Fruit fly (Drosophila melanogaster) whole organism: ENCODE results near the gene CG32024.

ENCODE experiments used
- CG8478 ChIP-seq: fragments of >200 bp; optimal IDR thresholded peaks from 2 replicates; lab custom pipeline; 2018; ENCODE audit warnings: inconsistent platforms
- Dll ChIP-seq: fragments of >200 bp; optimal IDR thresholded peaks from 2 replicates; lab custom pipeline; 2017
- EcR ChIP-seq, 2 experiments: fragments of >200 bp; optimal IDR thresholded peaks; 2 replicates each; lab custom pipeline; 2017; ENCODE audit warnings: missing biosample characterization in 2 of 2, missing genetic modification characterization in 2 of 2, missing genetic modification reagents in 2 of 2
- pan ChIP-seq: fragments of >200 bp; optimal IDR thresholded peaks from 2 replicates; lab custom pipeline; 2017
- psq ChIP-seq: fragments of >200 bp; optimal IDR thresholded peaks from 2 replicates; lab custom pipeline; 2017
- usp ChIP-seq: fragments of >200 bp; optimal IDR thresholded peaks from 2 replicates; lab custom pipeline; 2017; ENCODE audit warnings: missing biosample characterization, missing genetic modification characterization, mixed read lengths

The CG32024 gene

DNA sequence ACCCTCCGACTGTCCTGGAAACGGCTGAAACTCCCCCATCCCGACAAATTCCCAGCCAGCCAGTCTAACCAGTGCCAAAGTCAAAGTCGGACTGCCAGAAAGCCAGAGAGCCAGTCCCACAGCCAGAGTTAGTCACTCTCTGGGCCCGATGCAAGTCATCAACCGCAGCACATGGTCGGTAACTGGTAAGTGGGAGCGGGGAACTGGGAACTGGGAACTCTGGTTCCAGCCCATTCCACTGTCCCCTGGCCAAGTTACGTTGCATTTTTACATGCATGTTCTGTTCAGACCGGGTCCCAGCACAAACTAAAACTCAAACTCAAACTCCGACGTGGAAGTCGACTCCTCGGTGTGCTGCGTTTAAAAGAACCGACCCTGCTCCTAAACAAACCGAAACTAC is 31.7 kb downstream of the CG32024 start:
- TF ChIP-seq CG8478 (lab: Kevin White, UChicago) (no peak), psq (lab: Kevin White, UChicago) (no peak), EcR (GFP tag; optimal IDR thresholded peaks at IDR 0.05; lab: Kevin White, UChicago) (peak in 1 of 2 experiments; percentile 83), pan (lab: Kevin White, UChicago) (no peak)

DNA sequence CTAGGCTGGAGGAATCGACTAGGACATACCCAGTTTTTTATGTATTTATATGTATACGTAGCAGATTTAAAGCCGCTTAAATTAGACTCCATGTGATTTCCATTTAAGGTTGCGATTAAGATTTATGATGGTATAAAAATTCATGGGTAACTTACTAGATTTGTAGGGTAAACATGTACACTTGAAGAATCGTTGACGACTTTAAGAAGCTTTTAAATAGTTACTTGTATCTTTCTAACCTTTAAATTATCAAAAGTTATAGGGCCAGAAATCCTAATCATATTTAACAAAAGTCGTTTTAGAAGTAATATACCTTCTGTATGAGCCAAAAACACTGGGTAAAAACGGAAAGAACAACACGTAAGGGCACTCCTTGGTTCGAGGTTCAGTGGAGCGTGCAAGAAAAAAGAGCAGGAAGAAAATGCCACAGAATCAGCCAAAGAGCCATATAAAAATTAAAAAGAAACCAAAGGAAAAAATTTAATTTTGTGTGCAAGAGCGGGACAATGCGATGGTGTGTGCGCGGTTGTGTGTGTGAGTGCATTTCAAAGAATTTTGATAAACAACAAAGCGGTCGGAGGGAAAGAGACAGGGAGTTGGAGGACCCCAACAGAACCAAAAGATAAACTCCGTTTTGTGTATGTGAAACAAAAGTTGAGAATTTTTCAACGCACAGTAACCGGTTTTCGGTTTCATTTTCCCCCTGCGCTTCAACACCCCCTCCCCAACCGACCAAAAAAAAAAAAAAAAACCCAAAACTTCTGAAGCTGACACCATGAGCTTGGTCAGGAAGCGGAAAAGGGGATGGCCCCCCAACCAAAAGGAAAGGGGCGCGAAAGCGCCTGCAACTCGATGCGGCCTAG is 32.4 kb downstream of the CG32024 start:
- TF ChIP-seq pan (lab: Kevin White, UChicago), result peak; percentile 88
- TF ChIP-seq CG8478 (lab: Kevin White, UChicago), result no peak

DNA sequence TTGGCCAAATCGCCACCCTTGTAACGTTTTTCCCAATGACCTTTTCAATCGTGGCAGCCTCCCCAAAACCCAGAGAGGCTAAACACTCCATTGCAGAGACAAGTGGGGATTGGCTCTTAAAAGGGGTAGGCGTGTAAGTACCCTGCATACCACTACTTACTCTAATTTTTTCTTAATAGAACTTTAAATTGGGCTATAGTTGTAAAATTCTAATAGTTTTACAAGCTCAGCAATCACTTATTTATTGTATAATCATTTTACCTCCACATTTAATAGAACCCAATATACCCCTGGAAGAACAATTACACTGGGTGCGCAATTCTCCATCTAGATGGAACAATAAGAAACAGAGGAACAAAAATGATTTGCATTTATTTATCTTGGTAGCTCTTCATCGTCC is 34.4 kb downstream of the CG32024 start:
- TF ChIP-seq psq (lab: Kevin White, UChicago) (no peak), pan (lab: Kevin White, UChicago) (peak; percentile 63), CG8478 (lab: Kevin White, UChicago) (no peak), Dll (lab: Kevin White, UChicago) (no peak)

DNA sequence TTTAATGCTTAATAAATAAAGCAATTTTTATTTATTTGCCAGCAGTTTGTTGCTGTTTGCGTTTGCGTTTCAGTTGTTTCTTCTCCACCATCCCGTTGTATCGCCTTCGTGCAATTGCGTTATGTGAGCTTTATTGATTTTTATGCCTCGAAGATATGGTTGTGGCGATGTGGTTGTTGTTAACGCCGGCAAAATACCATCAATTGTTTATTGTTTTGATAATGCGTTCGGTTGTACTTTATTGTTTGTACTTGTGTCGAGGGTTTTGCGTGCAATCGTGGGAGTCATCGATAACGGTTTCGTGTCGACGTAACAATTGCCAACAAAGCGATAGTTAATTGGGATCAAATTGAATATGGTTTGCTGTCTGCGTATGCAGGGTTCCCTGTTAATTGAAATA is 35.0 kb downstream of the CG32024 start:
- TF ChIP-seq pan (lab: Kevin White, UChicago) (no peak), CG8478 (lab: Kevin White, UChicago) (no peak), usp (GFP tag; lab: Kevin White, UChicago) (no peak), EcR (GFP tag; optimal IDR thresholded peaks at IDR 0.05; lab: Kevin White, UChicago) (no peak), Dll (lab: Kevin White, UChicago) (no peak), psq (lab: Kevin White, UChicago) (no peak)

DNA sequence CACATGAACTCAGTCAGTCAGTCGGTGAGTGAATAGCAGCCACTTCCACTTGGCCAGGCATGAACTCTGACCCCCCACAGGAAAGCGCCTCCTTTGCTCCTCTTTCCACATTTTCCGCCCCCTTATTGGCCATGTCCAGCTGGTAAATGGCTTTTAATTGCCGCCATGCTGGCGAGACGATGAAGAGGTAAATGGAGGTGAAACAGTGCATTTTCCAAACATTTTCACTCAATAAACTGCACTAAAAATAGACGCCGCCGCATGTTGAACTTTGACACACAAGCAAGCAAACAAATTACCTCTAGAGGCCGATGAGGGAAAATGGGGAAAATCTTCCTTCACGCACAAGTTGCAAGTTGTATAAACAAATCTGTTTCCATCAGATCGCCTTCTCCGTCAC is 42.4 kb downstream of the CG32024 start:
- TF ChIP-seq Dll (lab: Kevin White, UChicago) (no peak), usp (GFP tag; lab: Kevin White, UChicago) (no peak)

DNA sequence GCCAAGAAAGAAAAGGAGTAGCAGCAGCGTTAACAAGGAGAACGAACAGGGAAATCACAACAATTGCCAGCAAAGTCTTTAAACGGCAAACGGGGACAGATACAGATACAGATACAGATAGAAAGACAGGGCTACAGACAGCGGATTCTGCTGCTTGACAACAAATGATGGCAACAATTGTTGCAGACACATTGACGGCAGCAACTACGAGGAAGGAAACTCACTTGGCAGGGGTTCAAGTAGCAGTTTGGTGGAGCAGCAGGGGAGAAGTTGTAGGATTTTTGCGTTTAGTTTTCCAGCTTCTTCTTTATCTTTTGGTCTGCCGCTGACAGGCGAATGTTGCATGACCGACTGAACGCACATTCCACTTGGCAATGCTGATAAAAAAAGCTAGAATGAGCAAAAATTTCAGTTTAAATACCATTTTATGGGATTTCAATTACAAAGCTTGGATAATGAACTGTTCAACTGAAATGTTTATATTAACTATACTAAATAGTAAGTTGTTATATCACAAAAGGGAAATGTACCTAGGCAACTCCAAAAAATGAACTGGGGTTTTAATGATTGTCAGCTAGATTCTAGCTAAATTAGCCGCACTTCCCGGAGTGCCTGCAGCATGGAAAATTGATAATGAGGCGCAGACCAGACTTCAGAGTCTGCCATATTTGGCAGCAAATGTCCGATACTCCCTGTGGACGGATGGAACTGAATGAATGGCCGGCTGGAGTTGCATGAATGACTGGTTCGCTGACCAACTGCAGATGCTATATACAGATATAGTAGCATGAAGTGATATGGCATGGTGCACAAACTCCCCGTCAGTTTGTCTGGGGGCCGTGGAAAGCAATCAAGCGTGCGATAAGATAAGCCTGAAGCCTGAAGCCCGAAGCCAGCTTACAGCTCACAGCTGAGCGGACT is 43.6 kb downstream of the CG32024 start:
- TF ChIP-seq EcR (GFP tag; optimal IDR thresholded peaks at IDR 0.05; lab: Kevin White, UChicago) (no peak), Dll (lab: Kevin White, UChicago) (no peak), usp (GFP tag; lab: Kevin White, UChicago) (no peak), psq (lab: Kevin White, UChicago) (no peak), pan (lab: Kevin White, UChicago) (no peak), CG8478 (lab: Kevin White, UChicago) (no peak)

DNA sequence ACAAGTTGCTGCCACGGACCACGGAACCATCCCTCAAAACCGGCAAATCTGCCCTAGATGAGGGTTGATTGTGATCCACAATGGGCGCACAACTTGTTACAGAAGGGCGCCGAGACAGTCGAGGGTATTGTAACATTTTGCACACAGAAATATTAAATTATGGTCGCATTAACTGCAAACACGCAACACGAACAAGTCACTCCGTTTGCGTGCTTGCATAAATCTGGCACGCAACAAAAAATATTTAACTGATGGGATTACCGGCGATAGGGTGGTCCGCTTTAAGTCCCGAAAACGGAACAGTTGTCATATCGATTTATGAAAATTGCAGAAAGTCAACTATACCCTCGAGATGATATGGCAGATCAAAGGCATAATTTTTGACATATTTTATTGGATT is 44.5 kb downstream of the CG32024 start:
- TF ChIP-seq psq (lab: Kevin White, UChicago), result no peak
- TF ChIP-seq EcR (GFP tag; optimal IDR thresholded peaks at IDR 0.05; lab: Kevin White, UChicago), result no peak
- TF ChIP-seq usp (GFP tag; lab: Kevin White, UChicago), result no peak
- no peak for TF ChIP-seq CG8478 (lab: Kevin White, UChicago)
- no peak for TF ChIP-seq pan (lab: Kevin White, UChicago)

DNA sequence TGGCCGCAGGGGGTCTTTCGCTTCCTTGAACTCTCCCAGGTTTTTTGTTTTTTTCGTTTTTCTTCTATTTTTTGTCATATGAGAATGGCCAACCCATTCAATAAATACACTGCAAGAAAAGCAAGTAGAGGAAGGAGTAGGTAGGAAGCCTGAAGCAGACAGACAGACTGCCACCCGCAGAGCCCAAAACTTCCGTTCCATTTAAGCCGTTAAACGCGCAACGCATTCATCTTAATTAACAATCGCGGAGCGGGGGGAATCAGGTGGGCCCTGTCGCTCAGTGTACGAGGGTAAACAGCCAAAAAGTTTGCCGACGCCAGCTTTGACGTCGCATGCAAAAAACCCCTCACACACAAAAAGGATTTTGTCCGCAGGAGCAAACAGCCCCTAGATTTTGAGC is 45.5 kb downstream of the CG32024 start:
- TF ChIP-seq usp (GFP tag; lab: Kevin White, UChicago), result no peak
- TF ChIP-seq pan (lab: Kevin White, UChicago), result no peak
- TF ChIP-seq psq (lab: Kevin White, UChicago), result no peak
- TF ChIP-seq EcR (GFP tag; optimal IDR thresholded peaks at IDR 0.05; lab: Kevin White, UChicago), result no peak
- no peak for TF ChIP-seq Dll (lab: Kevin White, UChicago)
- no peak for TF ChIP-seq CG8478 (lab: Kevin White, UChicago)

DNA sequence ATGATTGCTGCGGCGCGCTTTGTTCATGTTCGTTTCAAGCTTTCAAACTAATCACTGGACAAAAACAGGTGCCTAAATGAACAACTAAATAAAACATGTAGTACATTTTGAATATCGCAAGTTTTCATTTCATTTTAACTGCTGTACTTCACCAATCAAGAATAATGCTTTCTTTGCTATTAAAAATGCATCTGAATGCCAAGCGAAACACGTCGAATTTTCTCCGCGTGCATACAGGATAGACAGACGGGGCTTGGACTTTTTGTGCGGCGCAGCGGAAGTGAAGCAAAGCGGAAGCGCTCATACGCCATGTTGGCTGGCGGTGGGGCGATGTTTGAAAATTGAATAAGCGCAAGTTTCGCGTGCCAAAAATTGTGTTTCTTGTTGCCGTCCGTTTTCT is 46.0 kb downstream of the CG32024 start:
- no peak for TF ChIP-seq Dll (lab: Kevin White, UChicago)
- no peak for TF ChIP-seq usp (GFP tag; lab: Kevin White, UChicago)
- TF ChIP-seq EcR (GFP tag; optimal IDR thresholded peaks at IDR 0.05; lab: Kevin White, UChicago), result no peak
- TF ChIP-seq psq (lab: Kevin White, UChicago), result no peak
- TF ChIP-seq pan (lab: Kevin White, UChicago), result no peak
- no peak for TF ChIP-seq CG8478 (lab: Kevin White, UChicago)

DNA sequence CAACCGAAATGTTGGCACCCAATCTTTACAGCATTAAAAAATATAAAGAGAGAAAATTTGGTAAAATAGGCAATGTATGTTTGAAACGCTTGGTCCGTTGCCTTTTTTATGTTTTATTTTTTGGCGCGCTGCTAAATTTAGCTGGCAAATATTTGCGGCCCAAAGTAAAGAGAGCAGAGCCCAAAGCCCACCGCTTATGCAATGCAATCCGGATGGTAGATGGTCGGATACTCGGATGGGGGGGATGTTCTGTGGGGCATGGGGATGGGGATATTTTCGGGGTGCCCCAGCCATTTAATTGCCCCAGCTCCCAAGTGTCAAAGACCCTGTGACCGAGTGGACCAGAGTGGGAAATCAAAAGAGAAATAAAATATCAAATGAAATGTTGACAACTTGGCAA is 47.9 kb downstream of the CG32024 start:
- TF ChIP-seq Dll (lab: Kevin White, UChicago), result no peak
- peak in 1 of 2 experiments; percentile 33 for TF ChIP-seq EcR (GFP tag; optimal IDR thresholded peaks at IDR 0.05; lab: Kevin White, UChicago)

DNA sequence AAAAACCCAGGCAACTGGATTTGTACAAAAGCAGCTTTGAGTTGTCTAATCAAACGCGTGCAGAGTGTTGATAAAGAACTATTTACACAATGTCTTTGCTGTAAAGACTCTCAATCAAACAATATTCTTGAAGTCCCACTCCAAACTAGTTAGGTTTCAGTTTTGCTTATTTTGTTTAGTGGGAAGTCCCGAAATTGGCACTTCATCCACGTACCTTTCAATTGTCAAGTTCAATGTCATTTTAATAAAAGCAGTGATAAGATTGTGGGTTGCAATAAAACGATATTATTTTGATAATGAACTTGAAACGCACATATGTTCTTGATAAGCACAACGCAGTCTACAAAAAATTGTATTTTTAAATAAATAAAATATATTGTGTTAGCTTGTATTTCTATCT is 49.5 kb downstream of the CG32024 start:
- TF ChIP-seq usp (GFP tag; lab: Kevin White, UChicago) (no peak), EcR (GFP tag; optimal IDR thresholded peaks at IDR 0.05; lab: Kevin White, UChicago) (no peak), pan (lab: Kevin White, UChicago) (no peak), Dll (lab: Kevin White, UChicago) (no peak), CG8478 (lab: Kevin White, UChicago) (no peak), psq (lab: Kevin White, UChicago) (no peak)
